Worm (Caenorhabditis elegans): ENCODE data around the gene perm-3.

Gene perm-3

ce11 chrIV:5394687-5395086 is at the start of gene perm-3, which contains the start of gene swsn-6:
Gene perm-3 (minus strand): TSS chrIV:5394804.
Gene swsn-6 (plus strand): TSS chrIV:5395033.
- no peak for TF ChIP-seq mec-3 (tag; optimal IDR thresholded peaks at IDR 0.05; ENCODE audit: borderline replicate concordance)
- TF ChIP-seq npax-4 (tag; optimal IDR thresholded peaks at IDR 0.05), result no peak
- TF ChIP-seq K09A11.1 (tag; optimal IDR thresholded peaks at IDR 0.05; ENCODE audit: insufficient read depth), result peak; percentile 41
- TF ChIP-seq nfya-1 (tag; optimal IDR thresholded peaks at IDR 0.05), result peak; percentile 35
- TF ChIP-seq odd-2 (tag; optimal IDR thresholded peaks at IDR 0.05), result no peak
- TF ChIP-seq nhr-11 (tag; optimal IDR thresholded peaks at IDR 0.05), result no peak
- TF ChIP-seq ahr-1 (tag; optimal IDR thresholded peaks at IDR 0.05), result no peak
- no peak for TF ChIP-seq pha-2 (tag; optimal IDR thresholded peaks at IDR 0.05)
- TF ChIP-seq ceh-22 (tag; optimal IDR thresholded peaks at IDR 0.05), result no peak
- TF ChIP-seq ceh-45 (GFP tag; IDR thresholded peaks at IDR 0.05), result no peak
- no peak for TF ChIP-seq fax-1 (tag; optimal IDR thresholded peaks at IDR 0.05)
- no peak for TF ChIP-seq K02D7.2 (tag; optimal IDR thresholded peaks at IDR 0.05)
- TF ChIP-seq lin-11 (tag; optimal IDR thresholded peaks at IDR 0.05), result no peak
- no peak for TF ChIP-seq hlh-30 (tag; optimal IDR thresholded peaks at IDR 0.05; ENCODE audit: insufficient read depth)
- TF ChIP-seq sox-4 (tag; optimal IDR thresholded peaks at IDR 0.05), result no peak
- TF ChIP-seq lim-6 (tag; optimal IDR thresholded peaks at IDR 0.05), result no peak
- TF ChIP-seq ceh-2 (tag; optimal IDR thresholded peaks at IDR 0.05), result no peak
- TF ChIP-seq pqm-1 (tag; optimal IDR thresholded peaks at IDR 0.05), result no peak
- no peak for TF ChIP-seq madf-2 (tag; optimal IDR thresholded peaks at IDR 0.05)
- peak; percentile 19 for TF ChIP-seq ceh-18 (tag; optimal IDR thresholded peaks at IDR 0.05)
- no peak for TF ChIP-seq hlh-6 (tag; optimal IDR thresholded peaks at IDR 0.05)
- TF ChIP-seq ama-1 (optimal IDR thresholded peaks at IDR 0.05), result no peak
- TF ChIP-seq ceh-6 (GFP tag; optimal IDR thresholded peaks at IDR 0.05), result no peak
- TF ChIP-seq unc-86 (tag; optimal IDR thresholded peaks at IDR 0.05), result peak; percentile 9
- no peak for TF ChIP-seq ref-2 (tag; optimal IDR thresholded peaks at IDR 0.05)
- TF ChIP-seq ets-4 (tag; optimal IDR thresholded peaks at IDR 0.05), result no peak
- TF ChIP-seq pat-9 (tag; optimal IDR thresholded peaks at IDR 0.05), result no peak
- TF ChIP-seq syd-9 (tag; optimal IDR thresholded peaks at IDR 0.05), result no peak
- TF ChIP-seq nhr-232 (tag; optimal IDR thresholded peaks at IDR 0.05), result no peak
- peak; percentile 30 for TF ChIP-seq ceh-31 (tag; optimal IDR thresholded peaks at IDR 0.05)
- TF ChIP-seq che-1 (tag; optimal IDR thresholded peaks at IDR 0.05), result no peak
- no peak for TF ChIP-seq sdc-2 (tag; optimal IDR thresholded peaks at IDR 0.05)
- peak; percentile 91 for TF ChIP-seq ceh-48 (tag; optimal IDR thresholded peaks at IDR 0.05)
- peak; percentile 41 for TF ChIP-seq ceh-34 (tag; optimal IDR thresholded peaks at IDR 0.05)
- no peak for TF ChIP-seq gmeb-2 (tag; optimal IDR thresholded peaks at IDR 0.05)
- TF ChIP-seq hlh-8 (tag; optimal IDR thresholded peaks at IDR 0.05), result no peak
- TF ChIP-seq pag-3 (tag; optimal IDR thresholded peaks at IDR 0.05; ENCODE audit: borderline replicate concordance), result no peak
- TF ChIP-seq eyg-1 (tag; optimal IDR thresholded peaks at IDR 0.05), result no peak
- no peak for TF ChIP-seq sox-2 (GFP tag; IDR thresholded peaks at IDR 0.05)
- no peak for TF ChIP-seq hlh-13 (GFP tag; optimal IDR thresholded peaks at IDR 0.05)
- TF ChIP-seq ztf-16 (tag; optimal IDR thresholded peaks at IDR 0.05), result no peak
- TF ChIP-seq unc-42 (tag; optimal IDR thresholded peaks at IDR 0.05), result peak; percentile 46
- TF ChIP-seq rnt-1 (tag; optimal IDR thresholded peaks at IDR 0.05), result no peak
- TF ChIP-seq C38D4.7 (GFP tag; optimal IDR thresholded peaks at IDR 0.05), result no peak
- TF ChIP-seq tbx-7 (tag; optimal IDR thresholded peaks at IDR 0.05), result no peak
- no peak for TF ChIP-seq zip-5 (tag; optimal IDR thresholded peaks at IDR 0.05)
- no peak for TF ChIP-seq ceh-24 (tag; optimal IDR thresholded peaks at IDR 0.05)
- TF ChIP-seq pax-1 (tag; optimal IDR thresholded peaks at IDR 0.05), result no peak
- TF ChIP-seq unc-55 (GFP tag; optimal IDR thresholded peaks at IDR 0.05), result no peak
- no peak for TF ChIP-seq dve-1 (tag; optimal IDR thresholded peaks at IDR 0.05)
- peak; percentile 41 for TF ChIP-seq elt-2 (tag; optimal IDR thresholded peaks at IDR 0.05)
- no peak for TF ChIP-seq elt-4 (tag; optimal IDR thresholded peaks at IDR 0.05)
- no peak for TF ChIP-seq T23F11.4 (GFP tag; optimal IDR thresholded peaks at IDR 0.05)
- TF ChIP-seq ttx-3 (tag; optimal IDR thresholded peaks at IDR 0.05), result no peak
